Worm (Caenorhabditis elegans) whole organism, L4/young adult: ENCODE results near the gene Y81B9A.3.
A peak's percentile ranks its signal among the peaks of the same experiment; 100 is the strongest.

Experiments
- W03F9.2 ChIP-seq: fragments of 150-350 bp; optimal IDR thresholded peaks from 2 replicates; lab custom pipeline; 2014; ENCODE audit warnings: missing biosample characterization, missing genetic modification characterization
- dao-5 ChIP-seq: sonication (generic microtip); optimal IDR thresholded peaks from 2 replicates; lab custom pipeline; 2016; ENCODE audit warnings: missing genotype, missing genetic modification characterization, moderate library complexity, missing compliant biosample characterization
- him-1 ChIP-seq: sonication (generic microtip); optimal IDR thresholded peaks from 2 replicates; lab custom pipeline; 2016; ENCODE audit warnings: missing genotype, missing genetic modification reagents, missing genetic modification characterization, missing compliant biosample characterization

Gene Y81B9A.3

DNA sequence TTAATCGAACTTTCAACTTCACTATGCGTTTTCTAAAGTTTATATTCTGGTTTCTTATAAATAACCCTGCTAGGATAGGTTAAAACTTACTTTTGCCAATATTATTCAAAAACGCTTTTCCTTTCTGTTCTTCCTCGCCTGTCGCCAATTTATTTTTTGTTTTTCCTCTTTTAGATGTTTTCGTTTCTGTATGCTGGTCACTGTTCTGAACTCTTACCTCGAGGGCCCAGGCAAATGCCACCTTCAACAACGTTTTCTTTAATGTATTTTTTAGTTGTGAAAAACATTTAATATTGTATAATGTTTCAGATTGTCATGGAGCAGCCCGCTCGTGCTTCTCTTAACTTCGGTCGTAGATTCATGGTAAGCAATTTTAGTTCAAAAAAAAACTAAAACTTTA, at the start of gene Y81B9A.3:
TSS of gene Y81B9A.3 (plus strand) at position 301 of the 400 bp plus-strand sequence.
- TF ChIP-seq dao-5 (tag; lab: Kevin White, UChicago) (no peak), W03F9.2 (tag; lab: Kevin White, UChicago) (no peak), him-1 (tag; lab: Kevin White, UChicago) (no peak)

DNA sequence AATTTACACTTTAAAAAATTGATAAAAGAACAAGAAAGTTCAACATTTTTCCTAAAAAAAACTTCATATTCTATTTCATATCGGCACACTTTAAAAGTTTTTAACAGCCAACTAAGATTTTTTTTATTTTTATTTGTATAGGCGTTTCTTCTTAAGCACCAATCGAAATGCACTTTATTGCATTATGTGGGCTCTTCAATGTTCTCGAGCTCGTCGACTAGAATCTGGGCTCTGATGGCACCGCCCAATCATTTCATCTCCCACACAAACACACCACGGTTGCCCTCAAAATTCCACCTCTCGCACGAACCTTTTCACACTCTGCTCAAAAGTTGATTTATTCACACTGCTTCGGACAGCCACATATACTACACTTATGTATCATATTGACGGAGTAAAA, 44.8 kb upstream of the Y81B9A.3 start, which contains the start of gene B0563.6:
TSS of gene B0563.6 (plus strand) at position 301 of the 400 bp plus-strand sequence.
- TF ChIP-seq him-1 (tag; lab: Kevin White, UChicago): no peak
- no peak for TF ChIP-seq W03F9.2 (tag; lab: Kevin White, UChicago)
- no peak for TF ChIP-seq dao-5 (tag; lab: Kevin White, UChicago)

DNA sequence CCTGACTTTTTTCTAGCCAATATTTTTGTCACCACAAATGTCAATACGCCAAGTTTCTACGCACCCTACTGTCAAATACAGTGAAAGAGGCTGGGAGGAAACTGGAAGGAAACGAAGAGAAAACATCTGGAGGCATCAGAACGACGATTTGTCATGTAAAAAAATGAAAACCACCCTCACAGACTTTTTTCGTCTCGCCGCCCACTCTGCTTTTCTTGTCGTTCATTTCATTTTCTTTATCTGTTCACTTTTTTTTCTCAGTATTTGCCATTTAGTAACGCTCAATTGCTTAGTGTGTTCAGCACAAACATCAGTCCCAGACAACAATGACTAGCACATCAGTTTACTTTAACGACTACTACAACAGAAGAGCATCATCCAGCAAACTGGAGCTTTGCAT, 36.4 kb upstream of the Y81B9A.3 start, which contains the start of gene B0563.5:
TSS of gene B0563.5 (plus strand) at position 301 of the 400 bp plus-strand sequence.
- TF ChIP-seq W03F9.2 (tag; lab: Kevin White, UChicago) (no peak), him-1 (tag; lab: Kevin White, UChicago) (no peak), dao-5 (tag; lab: Kevin White, UChicago) (no peak)

DNA sequence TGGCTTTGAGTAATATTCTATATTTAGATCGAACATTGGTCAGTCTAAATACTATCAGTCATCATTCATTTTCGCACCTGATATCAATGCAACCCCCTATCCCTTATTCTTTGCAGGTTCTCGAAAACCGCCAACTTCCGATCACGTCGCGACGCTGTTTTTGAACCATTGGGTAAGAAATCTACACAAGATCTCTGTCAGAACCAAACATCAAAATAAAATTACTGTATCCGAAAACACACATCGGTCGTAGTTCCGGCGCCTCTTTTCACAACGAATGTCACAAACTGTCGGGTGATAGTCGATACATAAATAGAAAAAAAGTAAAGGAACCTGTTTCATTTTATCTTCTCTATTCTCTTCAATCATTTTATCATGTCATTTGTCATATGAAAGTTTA, 35.3 kb upstream of the Y81B9A.3 start:
- TF ChIP-seq him-1 (tag; lab: Kevin White, UChicago) (no peak), dao-5 (tag; lab: Kevin White, UChicago) (no peak), W03F9.2 (tag; lab: Kevin White, UChicago) (no peak)

DNA sequence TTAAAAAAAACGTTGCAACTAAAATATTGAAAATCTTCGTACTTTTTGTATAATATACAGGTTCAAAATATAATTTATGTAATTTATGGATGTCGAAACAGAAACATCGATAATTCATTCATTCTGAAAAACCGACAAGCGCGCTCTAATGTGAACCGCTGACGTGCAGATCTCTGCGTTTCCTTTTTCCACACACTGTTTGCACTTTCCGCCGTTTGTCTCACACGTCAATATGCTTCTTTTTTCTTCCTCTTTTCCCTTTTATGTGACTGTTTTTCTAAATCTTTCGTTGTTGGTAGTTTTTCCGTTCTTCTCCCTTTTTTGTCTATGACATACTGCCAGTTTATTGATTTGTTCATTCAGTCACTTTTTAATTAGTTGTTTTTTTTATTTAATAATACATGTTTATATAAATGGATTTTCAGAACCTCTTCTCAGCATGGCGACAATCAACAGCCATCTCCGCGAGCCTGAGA, 31.9 kb upstream of the Y81B9A.3 start, which contains the start of gene tmbi-4:
TSS of gene tmbi-4 (plus strand) at position 426 of the 476 bp plus-strand sequence.
- TF ChIP-seq W03F9.2 (tag; lab: Kevin White, UChicago) (peak; percentile 28), dao-5 (tag; lab: Kevin White, UChicago) (no peak)

DNA sequence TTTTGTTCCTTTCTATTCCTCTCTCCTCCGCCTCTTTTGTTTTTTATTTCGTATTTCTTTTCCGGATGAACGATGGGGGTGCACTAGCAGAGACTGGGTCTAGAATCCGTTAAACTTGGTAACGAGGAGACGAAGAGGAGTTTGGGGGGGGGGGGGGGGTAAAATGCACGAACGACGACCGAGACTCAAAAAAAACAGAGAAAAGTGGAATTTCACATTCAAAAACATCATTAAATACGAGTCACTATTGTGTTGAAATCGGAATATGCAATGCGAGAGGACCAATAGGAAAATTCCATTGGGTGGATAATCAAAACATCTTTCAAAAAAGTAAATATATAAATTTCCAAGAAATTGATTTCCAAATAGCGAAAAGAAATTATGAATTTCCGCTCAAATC, 28.0 kb upstream of the Y81B9A.3 start, which contains the start of gene B0563.7:
TSS of gene B0563.7 (minus strand) at position 101 of the 400 bp plus-strand sequence.
- TF ChIP-seq him-1 (tag; lab: Kevin White, UChicago): no peak

DNA sequence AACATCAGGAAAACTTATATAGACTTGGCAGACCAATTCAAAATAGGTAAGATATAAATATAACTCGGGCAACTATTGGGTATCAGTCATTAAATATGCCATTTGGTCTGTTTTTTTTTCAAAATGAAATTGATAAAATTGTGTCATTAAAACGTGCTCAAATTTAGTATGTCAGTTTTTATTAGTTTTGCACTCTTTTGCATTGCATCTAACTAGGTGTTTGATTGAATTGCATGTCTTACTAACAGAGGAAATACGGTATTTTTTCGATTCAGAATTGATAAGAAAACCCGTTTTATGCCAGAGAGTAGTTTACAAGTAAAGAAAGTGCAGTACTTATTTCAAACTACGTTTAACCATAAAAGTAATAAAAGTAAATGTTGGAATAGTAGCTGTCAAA, 26.5 kb upstream of the Y81B9A.3 start:
- TF ChIP-seq W03F9.2 (tag; lab: Kevin White, UChicago) (no peak), dao-5 (tag; lab: Kevin White, UChicago) (no peak), him-1 (tag; lab: Kevin White, UChicago) (no peak)

DNA sequence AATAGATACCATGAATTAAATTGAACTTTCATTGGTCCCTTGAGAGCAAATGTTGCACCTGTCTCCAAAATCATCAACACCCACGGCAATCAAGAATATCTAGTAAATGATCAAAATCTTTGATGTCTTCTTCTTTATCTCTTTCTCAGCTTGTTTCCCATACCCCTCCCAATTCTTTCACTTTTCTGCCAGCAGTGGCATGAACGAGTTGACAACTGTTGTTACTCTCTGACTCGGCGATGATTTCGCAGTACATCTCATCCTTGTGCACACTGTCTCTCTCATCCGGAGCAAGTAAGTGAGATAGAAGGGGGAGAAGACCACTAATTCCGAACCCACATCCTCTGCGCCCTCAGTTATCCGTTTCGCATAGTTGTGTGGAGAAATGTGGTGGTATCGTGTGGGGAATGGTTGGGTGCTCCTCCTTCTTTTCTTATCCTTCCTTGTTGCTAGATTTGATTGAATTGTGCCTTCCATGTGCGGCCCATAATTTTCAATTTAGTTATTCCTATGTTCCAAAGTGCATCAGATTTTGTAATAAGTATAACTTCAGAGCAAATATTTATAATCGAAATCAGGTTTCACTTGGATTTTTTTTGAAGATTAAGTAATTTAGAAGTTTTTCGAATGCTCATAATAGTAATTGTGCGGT, 20.9 kb upstream of the Y81B9A.3 start:
- TF ChIP-seq W03F9.2 (tag; lab: Kevin White, UChicago): no peak
- TF ChIP-seq him-1 (tag; lab: Kevin White, UChicago): no peak
- TF ChIP-seq dao-5 (tag; lab: Kevin White, UChicago): no peak

DNA sequence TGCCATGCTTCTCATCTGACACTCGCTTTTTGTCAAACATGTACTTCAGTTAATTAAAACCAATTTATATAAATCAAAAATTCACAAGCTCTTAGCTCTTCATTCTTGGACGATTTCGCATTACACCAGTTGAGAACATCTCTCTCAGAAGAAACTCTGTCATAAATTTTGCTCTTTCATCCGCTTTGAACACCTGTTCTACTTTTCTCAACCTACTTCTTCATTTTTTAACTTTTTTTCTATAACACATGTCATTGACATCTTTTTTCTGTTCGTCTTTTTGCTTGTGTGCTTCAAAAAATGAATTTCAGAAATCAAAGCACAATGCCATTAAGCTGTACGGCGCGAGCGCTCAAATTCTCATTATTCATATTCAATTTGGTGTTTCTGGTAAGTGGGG, 19.4 kb upstream of the Y81B9A.3 start, which contains the start of gene tsp-11:
TSS of gene tsp-11 (plus strand) at position 301 of the 400 bp plus-strand sequence.
- TF ChIP-seq W03F9.2 (tag; lab: Kevin White, UChicago) (no peak), him-1 (tag; lab: Kevin White, UChicago) (no peak), dao-5 (tag; lab: Kevin White, UChicago) (no peak)

DNA sequence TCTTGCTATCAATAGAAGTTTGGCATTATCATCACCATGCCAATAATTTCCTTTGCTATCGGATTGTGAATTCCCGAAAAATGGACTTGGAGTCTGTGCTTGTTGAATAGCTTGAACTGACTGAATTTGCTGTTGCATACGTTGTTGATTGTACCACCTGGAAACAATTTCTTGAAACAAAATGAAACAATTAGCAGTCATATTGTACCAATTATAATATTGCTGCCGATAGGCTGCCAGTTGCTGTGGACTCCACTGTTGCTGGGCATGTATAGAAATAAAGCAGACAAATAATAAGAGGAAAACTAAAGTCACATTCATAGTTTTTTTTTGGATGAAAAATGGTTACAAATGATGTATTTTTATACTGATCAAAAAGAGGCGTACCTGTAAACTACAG, 15.3 kb upstream of the Y81B9A.3 start, which contains the start of gene B0563.10:
TSS of gene B0563.10 (minus strand) at position 325 of the 400 bp plus-strand sequence.
- TF ChIP-seq dao-5 (tag; lab: Kevin White, UChicago) (no peak), W03F9.2 (tag; lab: Kevin White, UChicago) (no peak), him-1 (tag; lab: Kevin White, UChicago) (no peak)

DNA sequence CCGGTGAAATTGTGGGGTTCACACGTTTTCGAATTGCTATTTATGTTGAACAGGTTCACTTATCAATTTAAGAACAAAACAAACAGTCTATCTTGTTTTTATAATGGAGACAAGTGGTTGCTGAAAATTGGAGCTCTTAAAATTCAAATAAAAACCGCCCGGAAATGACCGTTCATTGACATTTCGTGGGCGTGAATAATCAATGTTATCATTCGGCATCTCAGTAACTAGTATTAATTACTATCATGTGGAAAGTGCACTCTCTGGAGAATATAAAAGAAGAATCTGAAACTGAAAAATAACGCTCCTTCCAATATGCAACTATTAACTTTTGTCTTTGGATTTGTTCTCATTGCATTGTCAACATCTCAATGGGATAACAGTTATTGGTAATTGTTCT, 14.0 kb upstream of the Y81B9A.3 start, which contains the start of gene B0563.9:
TSS of gene B0563.9 (plus strand) at position 301 of the 400 bp plus-strand sequence.
- TF ChIP-seq W03F9.2 (tag; lab: Kevin White, UChicago): no peak
- TF ChIP-seq dao-5 (tag; lab: Kevin White, UChicago): no peak
- no peak for TF ChIP-seq him-1 (tag; lab: Kevin White, UChicago)

DNA sequence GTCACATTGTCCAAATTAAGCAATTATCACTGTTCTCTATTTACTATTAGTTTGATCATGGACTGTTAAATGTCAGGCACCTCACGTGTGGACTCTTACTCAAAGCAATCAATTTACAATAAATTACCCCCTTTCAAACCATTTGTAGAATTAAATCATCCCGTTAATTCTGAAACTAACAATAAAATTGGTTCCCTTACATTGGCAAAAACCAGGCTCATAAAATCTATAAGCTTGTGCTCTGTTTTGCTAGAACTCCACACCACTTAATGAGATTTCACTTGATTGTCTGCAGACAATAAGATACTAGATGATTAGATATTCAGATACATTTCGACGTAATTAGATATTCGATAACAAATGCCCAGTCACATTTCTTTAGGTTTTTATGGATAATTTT, 12.2 kb upstream of the Y81B9A.3 start:
- no peak for TF ChIP-seq W03F9.2 (tag; lab: Kevin White, UChicago)
- TF ChIP-seq him-1 (tag; lab: Kevin White, UChicago): no peak
- no peak for TF ChIP-seq dao-5 (tag; lab: Kevin White, UChicago)

DNA sequence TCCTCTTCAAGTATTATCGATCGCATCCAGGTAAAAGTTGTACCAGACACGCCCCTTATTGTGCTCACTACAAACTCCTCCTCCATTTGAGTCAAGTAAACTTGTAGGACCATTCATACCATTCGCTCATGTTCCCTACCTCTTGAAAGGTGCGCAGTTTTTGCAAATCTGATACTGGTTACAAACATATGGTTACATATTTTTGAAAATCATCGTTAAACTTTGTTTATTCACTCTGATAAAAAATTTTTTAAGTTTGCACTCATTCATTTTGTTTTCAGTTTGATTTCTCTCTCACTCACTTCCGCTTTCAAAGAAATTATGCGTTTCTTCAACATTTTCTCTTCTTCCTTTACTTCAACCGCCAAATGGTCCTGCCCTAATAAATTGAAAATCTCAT, 11.0 kb upstream of the Y81B9A.3 start, which contains the start of gene B0563.1:
TSS of gene B0563.1 (plus strand) at position 301 of the 400 bp plus-strand sequence.
- no peak for TF ChIP-seq him-1 (tag; lab: Kevin White, UChicago)
- no peak for TF ChIP-seq W03F9.2 (tag; lab: Kevin White, UChicago)
- no peak for TF ChIP-seq dao-5 (tag; lab: Kevin White, UChicago)
